Worm (Caenorhabditis elegans): ENCODE measurements around the gene str-209.

DNA sequence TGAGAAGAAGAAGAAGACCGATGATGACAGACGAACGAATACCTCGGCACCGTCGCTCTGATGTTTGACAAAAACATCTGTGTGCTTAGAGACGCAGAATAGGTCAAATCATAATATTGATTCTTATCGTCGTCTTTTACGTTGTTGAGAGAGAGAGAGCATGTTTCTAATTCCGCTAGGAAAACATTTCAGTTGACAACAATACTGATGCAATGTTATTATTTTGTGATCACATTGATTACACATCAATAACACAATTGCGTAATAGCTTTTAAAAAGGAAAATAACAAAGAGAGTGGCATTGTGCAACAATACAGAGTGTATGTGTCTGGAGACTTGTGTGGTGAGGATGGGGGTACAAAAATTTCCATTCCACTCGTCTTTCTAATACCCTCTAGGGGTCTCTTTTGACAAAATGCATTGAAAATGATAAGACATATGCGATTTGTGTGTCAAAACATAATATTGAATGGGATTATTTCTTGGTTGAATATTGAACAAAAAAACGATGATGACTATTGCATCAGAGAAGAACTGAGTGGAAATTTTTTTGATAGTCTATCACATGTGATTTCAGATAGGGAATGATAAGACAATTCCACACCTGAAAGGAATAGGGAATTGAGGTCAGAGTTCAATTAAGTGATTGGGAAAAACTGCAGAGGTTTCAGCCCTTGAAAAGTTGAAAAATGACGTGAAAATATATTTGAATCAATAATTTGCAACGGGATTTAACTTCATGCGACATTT lies 16.1 kb downstream of the str-209 start:
- no peak for TF ChIP-seq unc-62 (GFP tag; optimal IDR thresholded peaks at IDR 0.05 in 1 of 2)
- TF ChIP-seq unc-62 (tag; optimal IDR thresholded peaks at IDR 0.05) = no peak
- TF ChIP-seq dpl-1 (GFP tag; optimal IDR thresholded peaks at IDR 0.05) = no peak
- TF ChIP-seq zfp-3 (GFP tag; conservative IDR thresholded peaks at IDR 0.05) = no peak
- no peak for TF ChIP-seq ama-1 (optimal IDR thresholded peaks at IDR 0.05)
- TF ChIP-seq snpc-4 (tag; optimal IDR thresholded peaks at IDR 0.05) = no peak
- no peak for TF ChIP-seq php-3 (GFP tag; IDR thresholded peaks at IDR 0.05)
- TF ChIP-seq nhr-28 (tag; optimal IDR thresholded peaks at IDR 0.05) = peak; percentile 18
